Fruit fly (Drosophila melanogaster): Measurements from ENCODE around the gene CG11837.

CG11837 gene

dm6 chr3R:29083459-29084457 is 34.5 kb downstream of the CG11837 start (continued):
- TF ChIP-seq Deaf1 (tag; optimal IDR thresholded peaks at IDR 0.05) (peak; percentile 63), CG17568 (GFP tag; optimal IDR thresholded peaks at IDR 0.05) (peak; percentile 30), ERR (GFP tag; optimal IDR thresholded peaks at IDR 0.05) (no peak), HLHmδ (GFP tag; optimal IDR thresholded peaks at IDR 0.05) (peak; percentile 70), CG12769 (tag; optimal IDR thresholded peaks at IDR 0.05) (no peak), Dll (GFP tag; IDR thresholded peaks at IDR 0.05; ENCODE audit: partially characterized antibody) (no peak), CG18619 (GFP tag; optimal IDR thresholded peaks at IDR 0.05) (no peak), Atf3 (GFP tag; optimal IDR thresholded peaks at IDR 0.05) (no peak), crol (GFP tag; IDR thresholded peaks at IDR 0.05) (peak; percentile 29; the same call in 1 of the 2 replicates), Oli (tag; optimal IDR thresholded peaks at IDR 0.05) (no peak), ro (GFP tag; IDR thresholded peaks at IDR 0.05) (no peak), Doc3 (GFP tag; IDR thresholded peaks at IDR 0.05; ENCODE audit: partially characterized antibody) (no peak), run (tag; optimal IDR thresholded peaks at IDR 0.05) (no peak), sisA (GFP tag; IDR thresholded peaks at IDR 0.05) (no peak), bsh (GFP tag; optimal IDR thresholded peaks at IDR 0.05) (peak; percentile 13 to 44), CG7745 (tag; optimal IDR thresholded peaks at IDR 0.05) (peak; percentile 86), Mrtf (GFP tag; IDR thresholded peaks at IDR 0.05) (no peak), corto (GFP tag; optimal IDR thresholded peaks at IDR 0.05) (no peak), Mes4 (GFP tag; optimal IDR thresholded peaks at IDR 0.05) (no peak), Nf-YA (GFP tag; IDR thresholded peaks at IDR 0.05) (no peak), Sry-β (GFP tag; optimal IDR thresholded peaks at IDR 0.05) (peak; percentile 35), CG4404 (GFP tag; IDR thresholded peaks at IDR 0.05) (no peak), Jarid2 (GFP tag; optimal IDR thresholded peaks at IDR 0.05) (no peak), CG6272 (GFP tag; IDR thresholded peaks at IDR 0.05) (no peak), Dip2 (GFP tag; IDR thresholded peaks at IDR 0.05) (no peak), CG6765 (GFP tag; optimal IDR thresholded peaks at IDR 0.05) (no peak), CG11560 (tag; IDR thresholded peaks at IDR 0.05) (no peak), tna (GFP tag; IDR thresholded peaks at IDR 0.05; ENCODE audit: partially characterized antibody) (no peak), Hmx (GFP tag; optimal IDR thresholded peaks at IDR 0.05) (no peak), CG31441 (GFP tag; IDR thresholded peaks at IDR 0.05) (no peak), C15 (GFP tag; IDR thresholded peaks at IDR 0.05) (no peak), dimm (GFP tag; IDR thresholded peaks at IDR 0.05) (no peak), lola (GFP tag; optimal IDR thresholded peaks at IDR 0.05) (peak in 1 of 3 experiments; percentile 8), Dp (GFP tag; optimal IDR thresholded peaks at IDR 0.05) (no peak), HmgZ (tag; optimal IDR thresholded peaks at IDR 0.05) (no peak), bigmax (GFP tag; optimal IDR thresholded peaks at IDR 0.05) (no peak), fru (optimal IDR thresholded peaks at IDR 0.05) (no peak), CG1647 (GFP tag; optimal IDR thresholded peaks at IDR 0.05) (no peak), toy (GFP tag; IDR thresholded peaks at IDR 0.05) (no peak), CG3726 (GFP tag; IDR thresholded peaks at IDR 0.05) (no peak), CG15514 (GFP tag; optimal IDR thresholded peaks at IDR 0.05) (no peak), CG10147 (GFP tag; optimal IDR thresholded peaks at IDR 0.05) (no peak), cg (GFP tag; optimal IDR thresholded peaks at IDR 0.05) (peak; percentile 81), Lim3 (GFP tag; IDR thresholded peaks at IDR 0.05) (no peak), az2 (GFP tag; optimal IDR thresholded peaks at IDR 0.05) (no peak), CG11504 (tag; optimal IDR thresholded peaks at IDR 0.05) (no peak), B-H2 (GFP tag; optimal IDR thresholded peaks at IDR 0.05) (no peak), danr (GFP tag; IDR thresholded peaks at IDR 0.05) (no peak), Vsx1 (GFP tag; optimal IDR thresholded peaks at IDR 0.05) (no peak)

All from whole organism, embryonic.